Fruit fly (Drosophila melanogaster) whole organism, embryonic: Measurements from ENCODE around the gene CG46318.

Experiments
- Bgb ChIP-seq: fragments of 200-800 bp; sonication (Bioruptor generic); IDR thresholded peaks from 2 replicates; pipeline ENCODE4 v1.3.6; 2022; ENCODE audit warnings: missing biosample characterization, missing genetic modification characterization; ENCODE audit not compliant: partially characterized antibody
- CG10321 ChIP-seq: fragments of 200-800 bp; sonication (Bioruptor generic); IDR thresholded peaks from 2 replicates; pipeline ENCODE4 v1.3.6; 2022; ENCODE audit warnings: missing biosample characterization, missing genetic modification characterization
- CG10366 ChIP-seq: fragments of 200-800 bp; sonication (Bioruptor generic); IDR thresholded peaks from 2 replicates; pipeline ENCODE4 v1.3.6; 2022; ENCODE audit warnings: missing biosample characterization, missing genetic modification characterization
- CG10565 ChIP-seq: fragments of 200-800 bp; sonication (Bioruptor generic); optimal IDR thresholded peaks from 3 replicates; lab custom pipeline; 2016; ENCODE audit warnings: missing biosample characterization, mild to moderate bottlenecking, missing genetic modification characterization
- CG11456 ChIP-seq: fragments of 200-800 bp; sonication (Bioruptor generic); IDR thresholded peaks from 3 replicates; pipeline ENCODE4 v1.3.6; 2022; ENCODE audit warnings: missing biosample characterization, missing genetic modification characterization
- CG12155 ChIP-seq: fragments of 200-800 bp; sonication (Bioruptor generic); optimal IDR thresholded peaks from 3 replicates; lab custom pipeline; 2016; ENCODE audit warnings: missing biosample characterization, missing genetic modification characterization
- CG13123 ChIP-seq: fragments of 200-800 bp; sonication (Bioruptor generic); optimal IDR thresholded peaks from 2 replicates; lab custom pipeline; 2016; ENCODE audit warnings: missing biosample characterization, missing genetic modification characterization
- CG17568 ChIP-seq: fragments of 200-800 bp; sonication (Bioruptor generic); optimal IDR thresholded peaks from 2 replicates; lab custom pipeline; 2018; ENCODE audit warnings: missing biosample characterization, mild to moderate bottlenecking, missing genetic modification characterization, moderate library complexity
- CG32532 ChIP-seq: fragments of 200-800 bp; sonication (Bioruptor generic); IDR thresholded peaks from 2 replicates; pipeline ENCODE4 v1.3.6; 2022; ENCODE audit warnings: missing biosample characterization, missing genetic modification characterization
- CG34422 ChIP-seq: fragments of 200-800 bp; sonication (Bioruptor generic); IDR thresholded peaks from 3 replicates; pipeline ENCODE4 v1.3.6; 2022; ENCODE audit warnings: missing biosample characterization, missing genetic modification characterization
- CG6254 ChIP-seq: fragments of 200-800 bp; sonication (Bioruptor generic); optimal IDR thresholded peaks from 3 replicates; lab custom pipeline; 2017; ENCODE audit warnings: mild to moderate bottlenecking, missing biosample characterization, missing genetic modification reagents, missing genetic modification characterization
- CG6683 ChIP-seq: fragments of 200-800 bp; sonication (Bioruptor generic); optimal IDR thresholded peaks from 2 replicates; lab custom pipeline; 2017; ENCODE audit warnings: missing biosample characterization, mild to moderate bottlenecking, missing genetic modification characterization, missing genetic modification reagents
- CG6854 ChIP-seq: fragments of 200-800 bp; sonication (Bioruptor generic); optimal IDR thresholded peaks from 3 replicates; lab custom pipeline; 2017; ENCODE audit warnings: missing biosample characterization, mild to moderate bottlenecking, missing genetic modification characterization
- CG7372 ChIP-seq: fragments of 200-800 bp; sonication (Bioruptor generic); IDR thresholded peaks from 2 replicates; pipeline ENCODE4 v1.3.6; 2022; ENCODE audit warnings: missing biosample characterization, missing genetic modification characterization
- CG7786 ChIP-seq: fragments of 200-800 bp; sonication (Bioruptor generic); optimal IDR thresholded peaks from 2 replicates; lab custom pipeline; 2016; ENCODE audit warnings: missing biosample characterization, missing genetic modification characterization
- CG7928 ChIP-seq: fragments of 200-800 bp; sonication (Bioruptor generic); optimal IDR thresholded peaks from 2 replicates; lab custom pipeline; 2017; ENCODE audit warnings: missing biosample characterization, mild to moderate bottlenecking, missing genetic modification characterization
- CG8924 ChIP-seq: fragments of 200-800 bp; optimal IDR thresholded peaks from 3 replicates; lab custom pipeline; 2019; ENCODE audit warnings: missing biosample characterization, mild to moderate bottlenecking, missing genetic modification characterization, moderate library complexity
- CG9215 ChIP-seq: fragments of 200-800 bp; sonication (Bioruptor generic); IDR thresholded peaks from 2 replicates; pipeline ENCODE4 v1.3.6; 2022; ENCODE audit warnings: missing biosample characterization, missing genetic modification characterization
- D19B ChIP-seq: fragments of 200-800 bp; sonication (Bioruptor generic); optimal IDR thresholded peaks from 2 replicates; lab custom pipeline; 2017; ENCODE audit warnings: missing biosample characterization, mild to moderate bottlenecking, missing genetic modification characterization
- Dref ChIP-seq: fragments of 200-800 bp; sonication (Bioruptor generic); IDR thresholded peaks from 2 replicates; pipeline ENCODE4 v1.3.6; 2022; ENCODE audit warnings: missing biosample characterization, missing genetic modification characterization
- Ets97D ChIP-seq: fragments of 200-800 bp; sonication (Bioruptor generic); optimal IDR thresholded peaks from 3 replicates; lab custom pipeline; 2016; ENCODE audit warnings: missing biosample characterization, missing genetic modification characterization
- Gug ChIP-seq: fragments of 200-800 bp; sonication (Bioruptor generic); IDR thresholded peaks from 4 replicates; pipeline ENCODE4 v1.3.6; 2022; ENCODE audit warnings: missing biosample characterization, missing genetic modification characterization
- Meics ChIP-seq: fragments of 200-800 bp; sonication (Bioruptor generic); optimal IDR thresholded peaks from 2 replicates; lab custom pipeline; 2017; ENCODE audit warnings: missing biosample characterization, mild to moderate bottlenecking, missing genetic modification characterization
- Nf-YA ChIP-seq: fragments of 200-800 bp; sonication (Bioruptor generic); IDR thresholded peaks from 2 replicates; pipeline ENCODE4 v1.3.6; 2022; ENCODE audit warnings: missing biosample characterization, missing genetic modification characterization
- Optix ChIP-seq: fragments of 200-800 bp; sonication (Bioruptor generic); IDR thresholded peaks from 3 replicates; pipeline ENCODE4 v1.3.6; 2022; ENCODE audit warnings: missing biosample characterization, missing genetic modification characterization
- Ravus ChIP-seq: fragments of 200-800 bp; sonication (Bioruptor generic); IDR thresholded peaks from 2 replicates; pipeline ENCODE4 v1.3.6; 2022; ENCODE audit warnings: missing biosample characterization, missing genetic modification characterization
- Rfx ChIP-seq: fragments of 200-800 bp; sonication (Bioruptor generic); IDR thresholded peaks from 2 replicates; pipeline ENCODE4 v1.3.6; 2022; ENCODE audit warnings: missing biosample characterization, missing genetic modification characterization
- Sin3A ChIP-seq: fragments of >200 bp; optimal IDR thresholded peaks from 2 replicates; lab custom pipeline; 2018
- YL-1 ChIP-seq: fragments of 200-800 bp; sonication (Bioruptor generic); optimal IDR thresholded peaks from 3 replicates; lab custom pipeline; 2017; ENCODE audit warnings: missing biosample characterization, mild to moderate bottlenecking, missing genetic modification characterization
- al ChIP-seq: fragments of 200-800 bp; sonication (Bioruptor generic); IDR thresholded peaks from 2 replicates; pipeline ENCODE4 v1.3.6; 2022; ENCODE audit warnings: missing biosample characterization, missing genetic modification characterization
- btn ChIP-seq: fragments of 200-800 bp; sonication (Bioruptor generic); optimal IDR thresholded peaks from 2 replicates; lab custom pipeline; 2016; ENCODE audit warnings: missing biosample characterization, missing genetic modification characterization
- cwo ChIP-seq: fragments of 200-800 bp; sonication (Bioruptor generic); optimal IDR thresholded peaks from 3 replicates; lab custom pipeline; 2017; ENCODE audit warnings: missing biosample characterization, missing genetic modification characterization, mild to moderate bottlenecking, moderate library complexity, missing genetic modification reagents
- da ChIP-seq: fragments of 200-800 bp; sonication (Bioruptor generic); optimal IDR thresholded peaks from 2 replicates; lab custom pipeline; 2016; ENCODE audit warnings: missing biosample characterization, missing genetic modification characterization
- en ChIP-seq: fragments of 200-800 bp; sonication (Bioruptor generic); optimal IDR thresholded peaks from 2 replicates; lab custom pipeline; 2016; ENCODE audit warnings: missing biosample characterization, missing genetic modification characterization
- fd3F ChIP-seq: fragments of 200-800 bp; sonication (Bioruptor generic); optimal IDR thresholded peaks from 2 replicates; lab custom pipeline; 2018; ENCODE audit warnings: missing biosample characterization, mild to moderate bottlenecking, missing genetic modification characterization, moderate library complexity
- gcm ChIP-seq: fragments of 200-800 bp; sonication (Bioruptor generic); optimal IDR thresholded peaks from 2 replicates; lab custom pipeline; 2019; ENCODE audit warnings: missing biosample characterization, mild to moderate bottlenecking, missing genetic modification characterization, moderate library complexity
- gfzf ChIP-seq: fragments of 200-800 bp; sonication (Bioruptor generic); optimal IDR thresholded peaks from 2 replicates; lab custom pipeline; 2016; ENCODE audit warnings: missing biosample characterization, mild to moderate bottlenecking, missing genetic modification characterization, moderate library complexity
- gro ChIP-seq: fragments of 200-800 bp; sonication (Bioruptor generic); optimal IDR thresholded peaks from 2 replicates; lab custom pipeline; 2016; ENCODE audit warnings: missing biosample characterization, missing genetic modification characterization
- insv ChIP-seq, 2 experiments: fragments of 200-800 bp; sonication (Bioruptor generic); optimal IDR thresholded peaks; 3 replicates each; lab custom pipeline; 2016 to 2018; ENCODE audit warnings: missing biosample characterization in 2 of 2, missing genetic modification characterization in 2 of 2
- jigr1 ChIP-seq: fragments of 200-800 bp; sonication (Bioruptor generic); IDR thresholded peaks from 3 replicates; pipeline ENCODE4 v1.3.6; 2022; ENCODE audit warnings: missing biosample characterization, missing genetic modification characterization
- knrl ChIP-seq: fragments of 200-800 bp; sonication (Bioruptor generic); IDR thresholded peaks from 3 replicates; pipeline ENCODE4 v1.3.6; 2022; ENCODE audit warnings: missing biosample characterization, missing genetic modification characterization; ENCODE audit not compliant: partially characterized antibody
- nerfin-1 ChIP-seq: fragments of 200-800 bp; sonication (Bioruptor generic); optimal IDR thresholded peaks from 3 replicates; lab custom pipeline; 2019; ENCODE audit warnings: missing biosample characterization, mild to moderate bottlenecking, missing genetic modification characterization, moderate library complexity
- nom ChIP-seq: fragments of 200-800 bp; sonication (Bioruptor generic); optimal IDR thresholded peaks from 2 replicates; lab custom pipeline; 2017; ENCODE audit warnings: missing biosample characterization, missing genetic modification characterization, mild to moderate bottlenecking, moderate library complexity, missing genetic modification reagents
- pan ChIP-seq, 4 experiments: fragments of >200 bp in 3 of 4; fragments of 200-800 bp in 1 of 4; sonication (Bioruptor generic) in 1 of 4; optimal IDR thresholded peaks in 3 of 4; IDR thresholded peaks in 1 of 4; 2 replicates each; pipeline versions ENCODE4 v1.3.6 to Lab custom; 2017 to 2022; ENCODE audit warnings: missing biosample characterization in 2 of 4, missing genetic modification characterization in 2 of 4, mixed read lengths in 1 of 4
- pb ChIP-seq: fragments of 200-800 bp; sonication (Bioruptor generic); optimal IDR thresholded peaks from 3 replicates; lab custom pipeline; 2016; ENCODE audit warnings: missing biosample characterization, missing genetic modification characterization
- ranshi ChIP-seq: fragments of 200-800 bp; sonication (Bioruptor generic); IDR thresholded peaks from 2 replicates; pipeline ENCODE4 v1.3.6; 2022; ENCODE audit warnings: missing biosample characterization, missing genetic modification characterization
- sima ChIP-seq: fragments of 200-800 bp; sonication (Bioruptor generic); optimal IDR thresholded peaks from 2 replicates; lab custom pipeline; 2016; ENCODE audit warnings: missing biosample characterization, missing genetic modification characterization
- tap ChIP-seq: fragments of 200-800 bp; optimal IDR thresholded peaks from 3 replicates; lab custom pipeline; 2019; ENCODE audit warnings: missing biosample characterization, mild to moderate bottlenecking, missing genetic modification characterization, moderate library complexity
- ttk ChIP-seq: fragments of 200-800 bp; sonication (Bioruptor generic); IDR thresholded peaks from 2 replicates; pipeline ENCODE4 v2.1.2; 2022; ENCODE audit warnings: missing biosample characterization, missing genetic modification characterization
- usp ChIP-seq: fragments of >200 bp; optimal IDR thresholded peaks from 2 replicates; lab custom pipeline; 2017; ENCODE audit warnings: missing biosample characterization, missing genetic modification characterization
- wdn ChIP-seq: fragments of 200-800 bp; sonication (Bioruptor generic); IDR thresholded peaks from 2 replicates; pipeline ENCODE4 v1.3.6; 2022; ENCODE audit warnings: missing biosample characterization, missing genetic modification characterization
- wek ChIP-seq: fragments of 200-800 bp; sonication (Bioruptor generic); optimal IDR thresholded peaks from 3 replicates; lab custom pipeline; 2018; ENCODE audit warnings: missing biosample characterization, mild to moderate bottlenecking, missing genetic modification characterization, moderate library complexity

The CG46318 gene

DNA sequence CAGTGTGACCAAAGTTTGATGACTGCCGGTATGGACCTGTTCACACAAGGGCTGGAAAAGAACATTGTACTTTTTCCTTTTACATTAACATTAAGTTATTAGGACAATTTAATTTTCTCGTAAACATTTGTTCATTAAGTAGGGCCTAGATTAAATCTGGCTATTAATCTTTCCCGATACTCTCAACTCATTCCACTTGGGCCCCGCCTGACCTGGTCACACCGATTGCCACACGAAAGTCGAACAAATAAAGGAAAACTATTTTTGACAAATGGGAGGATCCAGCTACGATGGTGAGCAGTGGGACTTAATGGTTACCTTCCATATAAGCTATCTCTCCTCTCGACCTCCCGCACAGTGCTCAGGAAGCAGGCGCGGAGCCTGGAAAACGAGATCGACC lies 16.9 kb upstream of the CG46318 start, which contains the start of the genes Cpsf73 and Gos28 (continued):
- TF ChIP-seq pan (optimal IDR thresholded peaks at IDR 0.05; lab: Kevin White, UChicago) (no peak), pan (GFP tag; optimal IDR thresholded peaks at IDR 0.05 in 1 of 2, IDR thresholded peaks at IDR 0.05 in 1 of 2) (no peak), Rfx (GFP tag; lab: Robert Waterston, UW) (peak; percentile 48; the same call in 1 of the 2 replicates), CG12155 (GFP tag; lab: Kevin White, UChicago) (no peak), Ets97D (peak; percentile 36), CG13123 (GFP tag; lab: Kevin White, UChicago) (no peak), Dref (no peak), CG32532 (GFP tag; lab: Robert Waterston, UW) (no peak), insv (GFP tag; optimal IDR thresholded peaks at IDR 0.05; lab: Kevin White, UChicago) (no peak), usp (GFP tag; lab: Kevin White, UChicago) (no peak), ranshi (GFP tag; lab: Robert Waterston, UW) (peak; percentile 41; the same call in 1 of the 2 replicates), CG11456 (GFP tag; lab: Robert Waterston, UW) (no peak), pb (GFP tag; lab: Kevin White, UChicago) (no peak), gro (no peak), ttk (GFP tag; lab: Robert Waterston, UW) (no peak), CG10366 (no peak), CG7372 (GFP tag; lab: Robert Waterston, UW) (no peak), Meics (GFP tag; lab: Kevin White, UChicago) (no peak), Sin3A (lab: Kevin White, UChicago) (peak; percentile 90), CG10321 (GFP tag; lab: Robert Waterston, UW) (no peak), Nf-YA (GFP tag; lab: Robert Waterston, UW) (no peak), Gug (GFP tag; lab: Robert Waterston, UW) (no peak), al (no peak), fd3F (GFP tag; lab: Kevin White, UChicago) (no peak), wek (no peak), CG17568 (no peak), knrl (GFP tag; lab: Robert Waterston, UW) (peak; percentile 61; the same call in 2 of the 3 replicates), btn (GFP tag; lab: Kevin White, UChicago) (no peak), wdn (GFP tag; lab: Robert Waterston, UW) (no peak), en (GFP tag; lab: Kevin White, UChicago) (no peak), CG9215 (GFP tag; lab: Robert Waterston, UW) (no peak), tap (tag; lab: Kevin White, UChicago) (no peak), Ravus (no peak), CG7786 (GFP tag; lab: Kevin White, UChicago) (peak; percentile 3), D19B (GFP tag; lab: Kevin White, UChicago) (no peak), da (GFP tag; lab: Kevin White, UChicago) (no peak), gfzf (GFP tag; lab: Kevin White, UChicago) (peak; percentile 91), CG34422 (GFP tag; lab: Robert Waterston, UW) (peak; percentile 78; the same call in 2 of the 3 replicates), CG10565 (no peak), CG7928 (peak; percentile 78), nerfin-1 (tag; lab: Kevin White, UChicago) (peak; percentile 41), CG6683 (GFP tag; lab: Kevin White, UChicago) (no peak), CG6854 (no peak), cwo (GFP tag; lab: Kevin White, UChicago) (no peak), nom (GFP tag; lab: Kevin White, UChicago) (no peak), gcm (GFP tag; lab: Kevin White, UChicago) (no peak), jigr1 (GFP tag; lab: Robert Waterston, UW) (no peak), Bgb (GFP tag; lab: Robert Waterston, UW) (peak; percentile 15; the same call in 1 of the 2 replicates), YL-1 (GFP tag; lab: Kevin White, UChicago) (peak; percentile 77), CG6254 (GFP tag; lab: Kevin White, UChicago) (no peak), Optix (GFP tag; lab: Robert Waterston, UW) (no peak), sima (no peak), CG8924 (no peak)
